Worm (Caenorhabditis elegans) whole organism, L4 larva: Measurements from ENCODE around the gene clh-1.

ENCODE experiments used
- F10B5.3 ChIP-seq: sonication (generic microtip); optimal IDR thresholded peaks from 2 replicates; lab custom pipeline; 2016; ENCODE audit warnings: mild to moderate bottlenecking, missing genetic modification characterization, missing compliant biosample characterization
- F26F4.8 ChIP-seq: fragments of 200-800 bp; sonication (Bioruptor generic); conservative IDR thresholded peaks from 2 replicates; pipeline ENCODE4 v1.3.6; 2022; ENCODE audit warnings: missing genetic modification characterization, missing compliant biosample characterization
- Y105C5A.15 ChIP-seq: fragments of 200-800 bp; sonication (Bioruptor generic); IDR thresholded peaks from 2 replicates; pipeline ENCODE4 v1.3.6; 2022; ENCODE audit warnings: missing genetic modification characterization, missing compliant biosample characterization
- Y48G9A.11 ChIP-seq: fragments of 200-800 bp; sonication (Bioruptor generic); IDR thresholded peaks from 2 replicates; pipeline ENCODE4 v1.3.6; 2022; ENCODE audit warnings: missing genetic modification reagents, missing genetic modification characterization, missing compliant biosample characterization
- ZK546.5 ChIP-seq, 2 experiments: sonication (generic microtip); optimal IDR thresholded peaks; 2 replicates each; lab custom pipeline; 2017; ENCODE audit warnings: missing biosample characterization in 2 of 2, missing genetic modification characterization in 2 of 2
- aha-1 ChIP-seq: fragments of 150-350 bp; peaks from one replicate; lab custom pipeline; 2014; ENCODE audit warnings: missing biosample characterization, missing genetic modification characterization
- aly-2 ChIP-seq: sonication (generic microtip); optimal IDR thresholded peaks from 2 replicates; lab custom pipeline; 2018; ENCODE audit warnings: missing biosample characterization, missing genetic modification characterization
- ceh-32 ChIP-seq: sonication (generic microtip); optimal IDR thresholded peaks from 2 replicates; lab custom pipeline; 2016; ENCODE audit warnings: mild to moderate bottlenecking, missing genetic modification characterization, missing compliant biosample characterization; ENCODE audit not compliant: poor library complexity
- ceh-62 ChIP-seq: sonication (generic microtip); optimal IDR thresholded peaks from 2 replicates; lab custom pipeline; 2017; ENCODE audit warnings: missing biosample characterization, missing genetic modification characterization
- ceh-82 ChIP-seq: sonication (generic microtip); optimal IDR thresholded peaks from 2 replicates; lab custom pipeline; 2017; ENCODE audit warnings: missing biosample characterization, missing genetic modification characterization
- ces-1 ChIP-seq: fragments of 150-350 bp; sonication (generic microtip); optimal IDR thresholded peaks from 4 replicates; lab custom pipeline; 2014; ENCODE audit warnings: missing biosample characterization, missing genetic modification reagents, missing genetic modification characterization
- cey-2 ChIP-seq: sonication (generic microtip); optimal IDR thresholded peaks from 3 replicates; lab custom pipeline; 2017; ENCODE audit warnings: missing genetic modification characterization, mild to moderate bottlenecking, missing compliant biosample characterization, antibody characterized with exemption, borderline replicate concordance; ENCODE audit not compliant: insufficient read depth
- daf-16 ChIP-seq, 3 experiments: sonication (generic microtip); optimal IDR thresholded peaks; 2 replicates each; lab custom pipeline; 2016 to 2017; ENCODE audit warnings: missing genetic modification characterization in 3 of 3, missing genetic modification reagents in 3 of 3, mild to moderate bottlenecking in 2 of 3, missing compliant biosample characterization in 2 of 3, missing biosample characterization in 1 of 3, moderate library complexity in 1 of 3
- dmd-8 ChIP-seq: fragments of 200-800 bp; sonication (Bioruptor generic); IDR thresholded peaks from 2 replicates; pipeline ENCODE4 v1.3.6; 2022; ENCODE audit warnings: missing genetic modification characterization, missing compliant biosample characterization
- dpl-1 ChIP-seq: fragments of 150-350 bp; optimal IDR thresholded peaks from 2 replicates; lab custom pipeline; 2014; ENCODE audit warnings: missing biosample characterization, missing genetic modification reagents, missing genetic modification characterization
- egl-27 ChIP-seq: sonication (generic microtip); optimal IDR thresholded peaks from 3 replicates; lab custom pipeline; 2017; ENCODE audit warnings: missing biosample characterization, missing genetic modification reagents, missing genetic modification characterization
- fos-1 ChIP-seq: fragments of 150-350 bp; optimal IDR thresholded peaks from 2 replicates; lab custom pipeline; 2014; ENCODE audit warnings: missing biosample characterization, missing genetic modification characterization
- hlh-11 ChIP-seq: fragments of 200-800 bp; sonication (Bioruptor generic); optimal IDR thresholded peaks from 2 replicates; lab custom pipeline; 2018; ENCODE audit warnings: mild to moderate bottlenecking, missing genetic modification characterization, missing compliant biosample characterization
- hlh-30 ChIP-seq: sonication (generic microtip); optimal IDR thresholded peaks from 2 replicates; lab custom pipeline; 2017; ENCODE audit warnings: antibody characterized with exemption, mild to moderate bottlenecking, missing genetic modification characterization, missing compliant biosample characterization; ENCODE audit not compliant: insufficient read depth
- lin-15B ChIP-seq: fragments of 150-350 bp; sonication (generic microtip); optimal IDR thresholded peaks from 3 replicates; lab custom pipeline; 2014; ENCODE audit warnings: missing biosample characterization, missing genetic modification characterization
- lin-38 ChIP-seq: fragments of 200-800 bp; sonication (Bioruptor generic); IDR thresholded peaks from 2 replicates; pipeline ENCODE4 v1.3.6; 2022; ENCODE audit warnings: missing genetic modification reagents, missing genetic modification characterization, missing compliant biosample characterization
- lir-3 ChIP-seq: sonication (generic microtip); optimal IDR thresholded peaks from 2 replicates; lab custom pipeline; 2016; ENCODE audit warnings: mild to moderate bottlenecking, missing genetic modification characterization, missing compliant biosample characterization
- lsy-2 ChIP-seq, 2 experiments: fragments of 150-350 bp in 1 of 2; sonication (generic microtip) in 1 of 2; optimal IDR thresholded peaks; 2 replicates each; lab custom pipeline; 2014 to 2017; ENCODE audit warnings: missing biosample characterization in 2 of 2, missing genetic modification characterization in 2 of 2
- mes-2 ChIP-seq: sonication (generic microtip); optimal IDR thresholded peaks from 2 replicates; lab custom pipeline; 2016; ENCODE audit warnings: missing genotype, mild to moderate bottlenecking, missing genetic modification characterization, missing compliant biosample characterization; ENCODE audit not compliant: poor library complexity, severe bottlenecking
- mxl-3 ChIP-seq: fragments of 200-800 bp; sonication (Bioruptor generic); optimal IDR thresholded peaks from 2 replicates; lab custom pipeline; 2018; ENCODE audit warnings: mild to moderate bottlenecking, missing genetic modification characterization, missing compliant biosample characterization
- nhr-111 ChIP-seq: fragments of 200-800 bp; sonication (Bioruptor generic); optimal IDR thresholded peaks from 2 replicates; lab custom pipeline; 2018; ENCODE audit warnings: mild to moderate bottlenecking, missing genetic modification characterization, missing compliant biosample characterization
- nhr-237 ChIP-seq: sonication (generic microtip); optimal IDR thresholded peaks from 2 replicates; lab custom pipeline; 2017; ENCODE audit warnings: missing biosample characterization, missing genetic modification characterization
- nhr-28 ChIP-seq: fragments of 150-350 bp; optimal IDR thresholded peaks from 2 replicates; lab custom pipeline; 2014; ENCODE audit warnings: missing biosample characterization, missing genetic modification characterization
- nhr-41 ChIP-seq: fragments of 200-800 bp; sonication (Bioruptor generic); IDR thresholded peaks from 2 replicates; pipeline ENCODE4 v1.3.6; 2022; ENCODE audit warnings: missing genetic modification reagents, missing genetic modification characterization, missing compliant biosample characterization
- nhr-48 ChIP-seq: sonication (generic microtip); optimal IDR thresholded peaks from 2 replicates; lab custom pipeline; 2016; ENCODE audit warnings: mild to moderate bottlenecking, missing genetic modification characterization, missing compliant biosample characterization
- nhr-6 ChIP-seq: fragments of 150-350 bp; optimal IDR thresholded peaks from 2 replicates; lab custom pipeline; 2014; ENCODE audit warnings: missing biosample characterization, missing genetic modification characterization
- nhr-76 ChIP-seq: fragments of 150-350 bp; optimal IDR thresholded peaks from 2 replicates; lab custom pipeline; 2014; ENCODE audit warnings: missing biosample characterization, missing genetic modification characterization
- php-3 ChIP-seq: fragments of 200-800 bp; sonication (Bioruptor generic); IDR thresholded peaks from 2 replicates; pipeline ENCODE4 v1.3.6; 2022; ENCODE audit warnings: missing genetic modification reagents, missing genetic modification characterization, missing compliant biosample characterization
- pqm-1 ChIP-seq: sonication (generic microtip); optimal IDR thresholded peaks from 2 replicates; lab custom pipeline; 2017; ENCODE audit warnings: missing biosample characterization, missing genetic modification characterization
- saeg-2 ChIP-seq: fragments of 200-800 bp; sonication (Bioruptor generic); IDR thresholded peaks from 2 replicates; pipeline ENCODE4 v1.3.6; 2022; ENCODE audit warnings: missing genetic modification reagents, missing genetic modification characterization, missing compliant biosample characterization
- set-16 ChIP-seq: fragments of 200-800 bp; sonication (Bioruptor generic); IDR thresholded peaks from 2 replicates; pipeline ENCODE4 v1.3.6; 2022; ENCODE audit warnings: missing genetic modification reagents, missing genetic modification characterization, missing compliant biosample characterization
- snpc-1.2 ChIP-seq: fragments of 200-800 bp; sonication (Bioruptor generic); IDR thresholded peaks from 2 replicates; pipeline ENCODE4 v1.3.6; 2022; ENCODE audit warnings: missing genetic modification reagents, missing genetic modification characterization, missing compliant biosample characterization
- unc-62 ChIP-seq, 3 experiments: fragments of 150-350 bp in 1 of 3; sonication (generic microtip); optimal IDR thresholded peaks in 2 of 3; peaks in 1 of 3; 1 replicate in 1 of 3; 2 replicates in 2 of 3; lab custom pipeline; 2014 to 2017; ENCODE audit warnings: missing biosample characterization in 3 of 3, missing genetic modification characterization in 3 of 3, missing genetic modification reagents in 3 of 3, missing genotype in 1 of 3
- zfp-2 ChIP-seq: sonication (generic microtip); optimal IDR thresholded peaks from 2 replicates; lab custom pipeline; 2016; ENCODE audit warnings: mild to moderate bottlenecking, missing genetic modification characterization, missing compliant biosample characterization
- zip-11 ChIP-seq: fragments of 200-800 bp; sonication (Bioruptor generic); IDR thresholded peaks from 2 replicates; pipeline ENCODE4 v1.3.6; 2022; ENCODE audit warnings: missing genetic modification characterization, missing compliant biosample characterization
- ztf-7 ChIP-seq: fragments of 150-350 bp; optimal IDR thresholded peaks from 2 replicates; lab custom pipeline; 2014; ENCODE audit warnings: missing biosample characterization, missing genetic modification characterization

clh-1 gene

ce11 chrII:11830601-11831000 lies 25.7 kb downstream of the clh-1 start (continued):
- TF ChIP-seq ZK546.5 (tag; optimal IDR thresholded peaks at IDR 0.05; lab: Kevin White, UChicago): no peak
- no peak for TF ChIP-seq zip-11 (GFP tag; lab: Robert Waterston, UW)
- no peak for TF ChIP-seq nhr-237 (tag; lab: Kevin White, UChicago)
- TF ChIP-seq pqm-1 (tag; lab: Kevin White, UChicago): peak; percentile 32
- TF ChIP-seq php-3: no peak
- TF ChIP-seq nhr-6 (tag; lab: Kevin White, UChicago): peak; percentile 35
- TF ChIP-seq aly-2: no peak
- TF ChIP-seq lin-15B (tag; lab: Kevin White, UChicago): no peak
- no peak for TF ChIP-seq egl-27
- no peak for TF ChIP-seq F26F4.8 (GFP tag; lab: Robert Waterston, UW)
- TF ChIP-seq aha-1: no peak
- peak; percentile 82 for TF ChIP-seq mxl-3 (GFP tag; lab: Kevin White, UChicago)
- TF ChIP-seq ceh-82 (tag; lab: Kevin White, UChicago): no peak
- no peak for TF ChIP-seq ceh-32 (tag; lab: Kevin White, UChicago)
- no peak for TF ChIP-seq ceh-62 (tag; lab: Kevin White, UChicago)
- TF ChIP-seq zfp-2: no peak
- peak; percentile 18 for TF ChIP-seq hlh-11 (tag; lab: Kevin White, UChicago)
- TF ChIP-seq set-16: no peak
- no peak for TF ChIP-seq nhr-41 (GFP tag; lab: Robert Waterston, UW)
- TF ChIP-seq Y105C5A.15 (GFP tag; lab: Robert Waterston, UW): no peak
- no peak for TF ChIP-seq lin-38 (GFP tag; lab: Robert Waterston, UW)
- TF ChIP-seq hlh-30 (tag; lab: Kevin White, UChicago): peak; percentile 91
- no peak for TF ChIP-seq lir-3
- TF ChIP-seq nhr-28: peak; percentile 46
- no peak for TF ChIP-seq daf-16 (GFP tag; optimal IDR thresholded peaks at IDR 0.05; lab: Kevin White, UChicago)
- TF ChIP-seq daf-16 (tag; optimal IDR thresholded peaks at IDR 0.05; lab: Kevin White, UChicago): peak; percentile 12
- no peak for TF ChIP-seq nhr-111 (GFP tag; lab: Kevin White, UChicago)
- TF ChIP-seq snpc-1.2: no peak
- no peak for TF ChIP-seq cey-2 (tag; lab: Kevin White, UChicago)
- TF ChIP-seq mes-2 (tag; lab: Kevin White, UChicago): peak; percentile 63
- TF ChIP-seq nhr-48 (tag; lab: Kevin White, UChicago): no peak
- TF ChIP-seq Y48G9A.11 (GFP tag; lab: Robert Waterston, UW): no peak
- TF ChIP-seq dpl-1 (GFP tag; lab: Kevin White, UChicago): peak; percentile 25
- TF ChIP-seq dmd-8 (GFP tag; lab: Robert Waterston, UW): no peak

ce11 chrII:11829920-11830319 lies 26.3 kb downstream of the clh-1 start, which contains the start of gene pes-5:
Gene pes-5 (minus strand): TSS chrII:11830020.
- no peak for TF ChIP-seq fos-1 (tag; lab: Kevin White, UChicago)
- no peak for TF ChIP-seq saeg-2
- TF ChIP-seq nhr-28: no peak
- no peak for TF ChIP-seq lsy-2 (tag; optimal IDR thresholded peaks at IDR 0.05; lab: Kevin White, UChicago)
- no peak for TF ChIP-seq mxl-3 (GFP tag; lab: Kevin White, UChicago)
- TF ChIP-seq nhr-237 (tag; lab: Kevin White, UChicago): no peak
- TF ChIP-seq F10B5.3 (tag; lab: Kevin White, UChicago): no peak
- no peak for TF ChIP-seq unc-62 (GFP tag; optimal IDR thresholded peaks at IDR 0.05 in 1 of 2; lab: Kevin White, UChicago)
- no peak for TF ChIP-seq unc-62 (tag; optimal IDR thresholded peaks at IDR 0.05; lab: Kevin White, UChicago)
- no peak for TF ChIP-seq ces-1 (GFP tag; lab: Kevin White, UChicago)
- TF ChIP-seq egl-27: no peak
- no peak for TF ChIP-seq ztf-7 (tag; lab: Kevin White, UChicago)
- no peak for TF ChIP-seq nhr-76 (tag; lab: Kevin White, UChicago)
- TF ChIP-seq, all 104 proteins: peak for 0
